Worm (Caenorhabditis elegans) whole organism, early embryonic: ENCODE measurements around the gene T23F11.2.

Experiments
- B0310.2 ChIP-seq: sonication (generic microtip); optimal IDR thresholded peaks from 2 replicates; lab custom pipeline; 2016; ENCODE audit warnings: mild to moderate bottlenecking, missing genetic modification characterization, missing compliant biosample characterization
- aly-1 ChIP-seq: sonication (generic microtip); optimal IDR thresholded peaks from 2 replicates; lab custom pipeline; 2016; ENCODE audit warnings: missing genetic modification characterization, missing compliant biosample characterization
- ama-1 ChIP-seq: fragments of 150-350 bp; optimal IDR thresholded peaks from 2 replicates; lab custom pipeline; 2014
- ceh-13 ChIP-seq: fragments of 200-800 bp; sonication (Bioruptor generic); optimal IDR thresholded peaks from 2 replicates; lab custom pipeline; 2018; ENCODE audit warnings: mild to moderate bottlenecking, missing genetic modification characterization, missing compliant biosample characterization
- ets-7 ChIP-seq: sonication (generic microtip); optimal IDR thresholded peaks from 2 replicates; lab custom pipeline; 2016; ENCODE audit warnings: missing genotype, missing genetic modification characterization, missing compliant biosample characterization
- hmbx-1 ChIP-seq: sonication (generic microtip); optimal IDR thresholded peaks from 2 replicates; lab custom pipeline; 2016; ENCODE audit warnings: mild to moderate bottlenecking, missing genetic modification characterization, missing compliant biosample characterization
- pes-1 ChIP-seq: fragments of 200-800 bp; sonication (Bioruptor generic); IDR thresholded peaks from 2 replicates; pipeline ENCODE4 v1.3.6; 2022; ENCODE audit warnings: missing genetic modification reagents, missing genetic modification characterization, missing compliant biosample characterization
- tbx-37 ChIP-seq: fragments of 200-800 bp; sonication (Bioruptor generic); conservative IDR thresholded peaks from 2 replicates; pipeline ENCODE4 v1.3.6; 2022; ENCODE audit warnings: missing genetic modification reagents, missing genetic modification characterization, missing compliant biosample characterization
- tra-4 ChIP-seq: sonication (generic microtip); optimal IDR thresholded peaks from 2 replicates; lab custom pipeline; 2017; ENCODE audit warnings: missing genetic modification characterization, missing compliant biosample characterization

DNA sequence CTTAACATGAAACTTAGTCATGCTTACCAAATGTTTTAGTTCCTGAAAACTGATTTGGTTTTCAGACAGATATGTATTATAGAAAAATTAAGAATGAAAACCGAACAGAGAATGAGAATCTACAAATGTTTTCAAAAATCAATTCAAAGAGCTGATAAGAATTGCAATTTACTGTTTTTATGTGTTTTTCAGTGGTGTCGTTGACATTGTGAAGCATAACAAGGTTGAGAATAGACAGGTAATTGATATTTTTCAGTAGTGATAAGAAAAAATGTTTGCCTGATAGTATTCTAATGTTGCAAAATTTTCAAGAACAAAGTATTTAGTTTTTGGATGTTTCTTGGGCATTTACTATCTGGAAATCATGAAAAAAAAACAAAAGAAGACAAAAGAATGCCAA, 12.0 kb downstream of the T23F11.2 start, which contains the start of gene pfas-1:
- TF ChIP-seq tra-4 (tag; lab: Kevin White, UChicago) (no peak), B0310.2 (no peak), ets-7 (no peak), aly-1 (tag; lab: Kevin White, UChicago) (no peak), hmbx-1 (tag; lab: Kevin White, UChicago) (no peak), tbx-37 (GFP tag; lab: Robert Waterston, UW) (no peak), pes-1 (GFP tag; lab: Robert Waterston, UW) (no peak), ceh-13 (GFP tag; lab: Kevin White, UChicago) (no peak), ama-1 (lab: Kevin White, UChicago) (no peak)
